Worm (Caenorhabditis elegans) whole organism, early embryonic: ENCODE results near the gene mrpl-44.

Source experiments
- B0310.2 ChIP-seq: sonication (generic microtip); optimal IDR thresholded peaks from 2 replicates; lab custom pipeline; 2016; ENCODE audit warnings: mild to moderate bottlenecking, missing genetic modification characterization, missing compliant biosample characterization
- F13C5.2 ChIP-seq: sonication (generic microtip); optimal IDR thresholded peaks from 2 replicates; lab custom pipeline; 2017; ENCODE audit warnings: mild to moderate bottlenecking, missing genetic modification characterization, inconsistent platforms, missing compliant biosample characterization
- aly-1 ChIP-seq: sonication (generic microtip); optimal IDR thresholded peaks from 2 replicates; lab custom pipeline; 2016; ENCODE audit warnings: missing genetic modification characterization, missing compliant biosample characterization
- ama-1 ChIP-seq: fragments of 150-350 bp; optimal IDR thresholded peaks from 2 replicates; lab custom pipeline; 2014
- ceh-13 ChIP-seq: fragments of 200-800 bp; sonication (Bioruptor generic); optimal IDR thresholded peaks from 2 replicates; lab custom pipeline; 2018; ENCODE audit warnings: mild to moderate bottlenecking, missing genetic modification characterization, missing compliant biosample characterization
- ceh-36 ChIP-seq: sonication (generic microtip); optimal IDR thresholded peaks from 2 replicates; lab custom pipeline; 2016; ENCODE audit warnings: missing genetic modification characterization, inconsistent platforms, missing compliant biosample characterization
- ets-7 ChIP-seq: sonication (generic microtip); optimal IDR thresholded peaks from 2 replicates; lab custom pipeline; 2016; ENCODE audit warnings: missing genotype, missing genetic modification characterization, missing compliant biosample characterization
- flt-1 ChIP-seq: fragments of 200-800 bp; sonication (Bioruptor generic); IDR thresholded peaks from 2 replicates; pipeline ENCODE4 v1.3.6; 2022; ENCODE audit warnings: missing genetic modification characterization, missing compliant biosample characterization
- hmg-4 ChIP-seq: fragments of 200-800 bp; sonication (Bioruptor generic); optimal IDR thresholded peaks from 2 replicates; lab custom pipeline; 2018; ENCODE audit warnings: mild to moderate bottlenecking, missing genetic modification characterization, missing compliant biosample characterization
- scrt-1 ChIP-seq: fragments of 200-800 bp; sonication (Bioruptor generic); IDR thresholded peaks from 2 replicates; pipeline ENCODE4 v1.3.6; 2022; ENCODE audit warnings: missing genetic modification characterization, missing compliant biosample characterization
- tra-4 ChIP-seq: sonication (generic microtip); optimal IDR thresholded peaks from 2 replicates; lab custom pipeline; 2017; ENCODE audit warnings: missing genetic modification characterization, missing compliant biosample characterization

DNA sequence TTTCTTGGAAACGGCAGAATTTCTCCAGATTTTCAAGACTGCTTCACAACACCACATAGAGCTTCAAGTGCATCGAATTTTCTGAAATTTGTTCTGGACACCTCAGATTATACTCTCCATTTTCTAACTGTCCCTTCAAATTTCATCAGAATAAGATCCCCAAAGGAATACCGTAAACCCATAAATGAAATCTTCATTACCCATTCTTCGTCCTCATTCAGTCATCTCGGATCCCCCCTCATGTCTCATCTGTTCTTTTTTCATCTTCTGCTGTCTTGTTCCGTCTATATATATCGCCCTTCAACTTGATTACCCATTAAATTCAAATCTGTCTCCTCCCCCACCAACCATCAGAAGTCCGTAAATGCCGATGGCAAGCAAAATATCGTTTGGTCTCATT, 24.9 kb upstream of the mrpl-44 start:
- TF ChIP-seq aly-1 = no peak
- no peak for TF ChIP-seq flt-1 (GFP tag; lab: Robert Waterston, UW)
- TF ChIP-seq ama-1 (lab: Kevin White, UChicago) = no peak
- TF ChIP-seq ets-7 = no peak
- TF ChIP-seq ceh-36 (tag; lab: Kevin White, UChicago) = no peak
- no peak for TF ChIP-seq tra-4 (tag; lab: Kevin White, UChicago)
- TF ChIP-seq hmg-4 = no peak
- TF ChIP-seq F13C5.2 (tag; lab: Kevin White, UChicago) = no peak
- TF ChIP-seq ceh-13 (GFP tag; lab: Kevin White, UChicago) = no peak
- no peak for TF ChIP-seq B0310.2 (tag; lab: Kevin White, UChicago)
- no peak for TF ChIP-seq scrt-1 (GFP tag; lab: Robert Waterston, UW)
